Worm (Caenorhabditis elegans) whole organism, early embryonic: ENCODE data around the gene F20D6.10.

Experiments used
- aly-1 ChIP-seq: sonication (generic microtip); optimal IDR thresholded peaks from 2 replicates; lab custom pipeline; 2016; ENCODE audit warnings: missing genetic modification characterization, missing compliant biosample characterization
- ama-1 ChIP-seq: fragments of 150-350 bp; optimal IDR thresholded peaks from 2 replicates; lab custom pipeline; 2014
- ceh-36 ChIP-seq: sonication (generic microtip); optimal IDR thresholded peaks from 2 replicates; lab custom pipeline; 2016; ENCODE audit warnings: missing genetic modification characterization, inconsistent platforms, missing compliant biosample characterization
- flt-1 ChIP-seq: fragments of 200-800 bp; sonication (Bioruptor generic); IDR thresholded peaks from 2 replicates; pipeline ENCODE4 v1.3.6; 2022; ENCODE audit warnings: missing genetic modification characterization, missing compliant biosample characterization
- hmbx-1 ChIP-seq: sonication (generic microtip); optimal IDR thresholded peaks from 2 replicates; lab custom pipeline; 2016; ENCODE audit warnings: mild to moderate bottlenecking, missing genetic modification characterization, missing compliant biosample characterization
- hnd-1 ChIP-seq: sonication (generic microtip); optimal IDR thresholded peaks from 2 replicates; lab custom pipeline; 2016; ENCODE audit warnings: missing genetic modification characterization, missing compliant biosample characterization
- pes-1 ChIP-seq: fragments of 200-800 bp; sonication (Bioruptor generic); IDR thresholded peaks from 2 replicates; pipeline ENCODE4 v1.3.6; 2022; ENCODE audit warnings: missing genetic modification reagents, missing genetic modification characterization, missing compliant biosample characterization
- tbx-37 ChIP-seq: fragments of 200-800 bp; sonication (Bioruptor generic); conservative IDR thresholded peaks from 2 replicates; pipeline ENCODE4 v1.3.6; 2022; ENCODE audit warnings: missing genetic modification reagents, missing genetic modification characterization, missing compliant biosample characterization

DNA sequence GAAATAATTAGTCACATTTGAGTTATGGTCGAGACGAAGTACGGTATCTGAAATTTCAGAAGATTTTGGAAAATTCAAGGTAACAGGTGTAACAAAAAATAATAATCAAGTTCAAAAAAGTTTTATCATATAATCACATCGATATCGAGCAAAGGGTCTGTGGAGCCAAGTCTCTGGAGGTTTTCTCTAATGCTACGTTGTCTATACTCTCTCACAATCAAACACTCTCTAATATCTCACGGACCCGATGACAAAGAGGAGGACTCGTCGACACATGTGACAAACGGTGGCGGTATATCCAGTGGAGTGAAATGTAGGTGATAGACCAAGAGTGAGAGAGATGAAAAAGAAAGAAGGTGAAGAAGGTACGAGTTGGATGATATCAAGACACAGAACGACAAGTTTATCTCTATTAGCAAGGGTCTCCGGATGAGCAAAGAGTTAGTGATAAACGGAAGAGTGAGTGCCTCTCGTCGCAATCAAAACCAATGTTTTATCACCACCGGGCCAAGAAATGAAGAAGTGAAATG, at the start of gene F20D6.10:
- TF ChIP-seq pes-1 (GFP tag; lab: Robert Waterston, UW) (no peak), tbx-37 (GFP tag; lab: Robert Waterston, UW) (no peak), hmbx-1 (tag; lab: Kevin White, UChicago) (no peak), ama-1 (lab: Kevin White, UChicago) (no peak), flt-1 (GFP tag; lab: Robert Waterston, UW) (no peak), hnd-1 (tag; lab: Kevin White, UChicago) (no peak), ceh-36 (no peak), aly-1 (tag; lab: Kevin White, UChicago) (no peak)
